Fruit fly (Drosophila melanogaster): ENCODE results near the gene Cox10.

Cox10 gene

dm6 chr2L:10334854-10335277 is 3.6 kb downstream of the Cox10 start (continued):
- TF ChIP-seq Hr38 (GFP tag; optimal IDR thresholded peaks at IDR 0.05), result no peak
- peak; percentile 98 for TF ChIP-seq fkh (GFP tag; optimal IDR thresholded peaks at IDR 0.05)
- no peak for TF ChIP-seq CG4318 (GFP tag; optimal IDR thresholded peaks at IDR 0.05)
- TF ChIP-seq Met (GFP tag; optimal IDR thresholded peaks at IDR 0.05), result peak; percentile 38
- no peak for TF ChIP-seq CG8319 (GFP tag; optimal IDR thresholded peaks at IDR 0.05)
- no peak for TF ChIP-seq CG3032 (tag; optimal IDR thresholded peaks at IDR 0.05)
- TF ChIP-seq salr (GFP tag; optimal IDR thresholded peaks at IDR 0.05), result no peak

- TF ChIP-seq net (GFP tag; optimal IDR thresholded peaks at IDR 0.05) (peak; percentile 13), cyc (GFP tag; optimal IDR thresholded peaks at IDR 0.05) (peak; percentile 1), CG31627 (GFP tag; optimal IDR thresholded peaks at IDR 0.05) (no peak), fd85E (GFP tag; optimal IDR thresholded peaks at IDR 0.05) (no peak), CG8632 (GFP tag; optimal IDR thresholded peaks at IDR 0.05) (no peak), CG11294 (GFP tag; IDR thresholded peaks at IDR 0.05) (no peak), CG1621 (tag; optimal IDR thresholded peaks at IDR 0.05) (no peak), CG4318 (GFP tag; optimal IDR thresholded peaks at IDR 0.05) (no peak), Sox14 (GFP tag; optimal IDR thresholded peaks at IDR 0.05) (peak; percentile 58), CG6808 (GFP tag; optimal IDR thresholded peaks at IDR 0.05) (no peak), CG34406 (GFP tag; optimal IDR thresholded peaks at IDR 0.05) (no peak), Ets21C (GFP tag; optimal IDR thresholded peaks at IDR 0.05) (no peak), Hr39 (GFP tag; optimal IDR thresholded peaks at IDR 0.05) (no peak), salr (GFP tag; optimal IDR thresholded peaks at IDR 0.05) (peak in 1 of 2 experiments; percentile 33), CG6276 (GFP tag; optimal IDR thresholded peaks at IDR 0.05) (no peak), Sox102F (GFP tag; optimal IDR thresholded peaks at IDR 0.05) (peak; percentile 8), pdm3 (GFP tag; optimal IDR thresholded peaks at IDR 0.05) (peak; percentile 39), fd59A (GFP tag; optimal IDR thresholded peaks at IDR 0.05) (no peak), Lpt (GFP tag; optimal IDR thresholded peaks at IDR 0.05) (peak; percentile 16), acj6 (GFP tag; optimal IDR thresholded peaks at IDR 0.05) (peak; percentile 30), lz (GFP tag; optimal IDR thresholded peaks at IDR 0.05) (peak; percentile 15), dac (GFP tag; optimal IDR thresholded peaks at IDR 0.05) (no peak), CG3919 (GFP tag; optimal IDR thresholded peaks at IDR 0.05) (peak; percentile 21), Hr38 (GFP tag; optimal IDR thresholded peaks at IDR 0.05) (no peak), CG11902 (GFP tag; optimal IDR thresholded peaks at IDR 0.05) (no peak), Sox15 (GFP tag; optimal IDR thresholded peaks at IDR 0.05) (no peak), spab (GFP tag; optimal IDR thresholded peaks at IDR 0.05) (no peak), CG6163 (GFP tag; IDR thresholded peaks at IDR 0.05) (no peak), CG15336 (GFP tag; IDR thresholded peaks at IDR 0.05) (peak; percentile 63), CG8119 (GFP tag; IDR thresholded peaks at IDR 0.05) (no peak), CG32006 (GFP tag; optimal IDR thresholded peaks at IDR 0.05) (no peak), CG3032 (tag; optimal IDR thresholded peaks at IDR 0.05) (peak; percentile 38), achi (GFP tag; optimal IDR thresholded peaks at IDR 0.05) (peak; percentile 1), CG10631 (GFP tag; optimal IDR thresholded peaks at IDR 0.05) (peak; percentile 45), Eip78C (GFP tag) (peak; percentile 73), fkh (GFP tag; optimal IDR thresholded peaks at IDR 0.05) (peak; percentile 78), Hr4 (GFP tag; optimal IDR thresholded peaks at IDR 0.05) (peak; percentile 28), CG10669 (GFP tag; optimal IDR thresholded peaks at IDR 0.05) (no peak), ss (GFP tag; optimal IDR thresholded peaks at IDR 0.05) (no peak), dsx (GFP tag; optimal IDR thresholded peaks at IDR 0.05; ENCODE audit: poor library complexity, severe bottlenecking) (peak; percentile 19), Eip75B (GFP tag; optimal IDR thresholded peaks at IDR 0.05) (peak; percentile 9), CG6854 (GFP tag; optimal IDR thresholded peaks at IDR 0.05) (peak; percentile 19), Blimp-1 (GFP tag; optimal IDR thresholded peaks at IDR 0.05) (no peak), CG7368 (GFP tag; optimal IDR thresholded peaks at IDR 0.05) (no peak), Gug (GFP tag; IDR thresholded peaks at IDR 0.05) (no peak), Met (GFP tag; optimal IDR thresholded peaks at IDR 0.05) (peak; percentile 18), CG6792 (GFP tag; optimal IDR thresholded peaks at IDR 0.05) (no peak), eg (GFP tag; IDR thresholded peaks at IDR 0.05) (no peak), CG8319 (GFP tag; optimal IDR thresholded peaks at IDR 0.05) (no peak)
These were observed 8.0 kb downstream of the Cox10 start, which contains the start of gene SamDC for dm6 chr2L:10339212-10339721. Gene SamDC, plus strand, starts transcription at chr2L:10339457.

Data from whole organism, prepupa.